Fruit fly (Drosophila melanogaster): ENCODE results near the gene CG11162.

CG11162 gene

DNA sequence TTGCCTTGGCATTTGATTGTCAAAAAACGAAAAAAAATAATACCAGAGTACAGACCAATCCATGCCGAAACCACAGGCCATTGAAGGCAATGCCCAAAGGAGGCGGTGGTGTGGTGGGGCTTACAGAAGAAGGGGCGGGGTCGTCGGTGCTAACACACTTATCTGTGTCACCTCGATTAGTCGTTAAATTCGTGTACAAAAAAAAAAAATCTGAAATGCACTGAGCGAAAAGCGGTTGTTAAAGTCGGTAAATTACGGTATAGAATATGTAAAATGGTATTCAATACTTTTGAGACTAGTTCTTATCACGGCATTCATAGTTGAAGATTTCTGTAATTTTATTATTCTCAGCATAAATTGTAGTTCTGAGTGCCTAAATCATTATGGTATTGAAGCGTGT, 32.7 kb upstream of the CG11162 start (continued):
- TF ChIP-seq Sry-β (GFP tag; optimal IDR thresholded peaks at IDR 0.05) (no peak), sob (GFP tag; IDR thresholded peaks at IDR 0.05) (peak; percentile 66), CG12942 (GFP tag; optimal IDR thresholded peaks at IDR 0.05) (peak; percentile 11), Ssrp (tag; optimal IDR thresholded peaks at IDR 0.05) (peak; percentile 37), CG2120 (GFP tag; optimal IDR thresholded peaks at IDR 0.05) (peak; percentile 38), C15 (GFP tag; IDR thresholded peaks at IDR 0.05) (no peak), corto (GFP tag; optimal IDR thresholded peaks at IDR 0.05) (no peak), pum (GFP tag; optimal IDR thresholded peaks at IDR 0.05) (peak; percentile 55), CG15601 (tag; optimal IDR thresholded peaks at IDR 0.05) (peak; percentile 13), Bteb2 (GFP tag; optimal IDR thresholded peaks at IDR 0.05) (no peak), br (optimal IDR thresholded peaks at IDR 0.05) (no peak), CG4328 (GFP tag; optimal IDR thresholded peaks at IDR 0.05) (no peak), CG4360 (GFP tag; IDR thresholded peaks at IDR 0.05) (no peak), HLH54F (GFP tag; optimal IDR thresholded peaks at IDR 0.05) (peak; percentile 11), CG17829 (tag; optimal IDR thresholded peaks at IDR 0.05) (peak; percentile 17), vnd (GFP tag; IDR thresholded peaks at IDR 0.05; ENCODE audit: partially characterized antibody) (no peak), Chrac-16 (GFP tag; optimal IDR thresholded peaks at IDR 0.05) (peak; percentile 20), CG4282 (GFP tag; optimal IDR thresholded peaks at IDR 0.05) (no peak), crol (GFP tag; IDR thresholded peaks at IDR 0.05) (peak; percentile 61), TFAM (GFP tag; optimal IDR thresholded peaks at IDR 0.05) (no peak), CG3838 (GFP tag; optimal IDR thresholded peaks at IDR 0.05) (no peak), CG12659 (GFP tag; optimal IDR thresholded peaks at IDR 0.05) (peak; percentile 37), az2 (GFP tag; optimal IDR thresholded peaks at IDR 0.05) (peak; percentile 48), schlank (tag; optimal IDR thresholded peaks at IDR 0.05) (no peak), ro (GFP tag; IDR thresholded peaks at IDR 0.05) (no peak), CG10274 (GFP tag; optimal IDR thresholded peaks at IDR 0.05) (no peak), HmgD (GFP tag; optimal IDR thresholded peaks at IDR 0.05) (no peak), Hr78 (GFP tag; optimal IDR thresholded peaks at IDR 0.05) (no peak), CG8944 (GFP tag; optimal IDR thresholded peaks at IDR 0.05) (no peak), bsh (GFP tag; optimal IDR thresholded peaks at IDR 0.05) (peak in 1 of 2 experiments; percentile 80), zen (tag; optimal IDR thresholded peaks at IDR 0.05) (peak; percentile 26), CG15514 (GFP tag; optimal IDR thresholded peaks at IDR 0.05) (peak; percentile 28), unc-4 (GFP tag; IDR thresholded peaks at IDR 0.05; ENCODE audit: partially characterized antibody) (no peak), nau (GFP tag; optimal IDR thresholded peaks at IDR 0.05) (peak; percentile 13), grn (GFP tag; optimal IDR thresholded peaks at IDR 0.05) (peak; percentile 50), dan (GFP tag; IDR thresholded peaks at IDR 0.05) (no peak), Nf-YA (GFP tag; IDR thresholded peaks at IDR 0.05) (peak; percentile 52; the same call in 1 of the 2 replicates), gem (tag; optimal IDR thresholded peaks at IDR 0.05) (peak; percentile 64), CHES-1-like (GFP tag; optimal IDR thresholded peaks at IDR 0.05) (no peak), CG15073 (GFP tag; optimal IDR thresholded peaks at IDR 0.05) (no peak), Taf1 (GFP tag; IDR thresholded peaks at IDR 0.05) (0 out of 2 replicates have a peak, but pooled peaks have one; percentile 9), YL-1 (GFP tag; optimal IDR thresholded peaks at IDR 0.05) (no peak), zfh2 (GFP tag; optimal IDR thresholded peaks at IDR 0.05) (no peak), eyg (GFP tag; optimal IDR thresholded peaks at IDR 0.05) (no peak), sd (tag; optimal IDR thresholded peaks at IDR 0.05) (no peak), psq (GFP tag; optimal IDR thresholded peaks at IDR 0.05) (no peak), CG3281 (GFP tag; optimal IDR thresholded peaks at IDR 0.05) (peak; percentile 28), CG30403 (GFP tag; optimal IDR thresholded peaks at IDR 0.05) (peak; percentile 54), phol (tag; optimal IDR thresholded peaks at IDR 0.05) (peak; percentile 63), stwl (tag; optimal IDR thresholded peaks at IDR 0.05) (no peak), CG11085 (GFP tag; IDR thresholded peaks at IDR 0.05) (no peak), pita (GFP tag; optimal IDR thresholded peaks at IDR 0.05) (no peak)
